Fruit fly (Drosophila melanogaster): ENCODE data around the gene brat.
A peak's percentile ranks its signal among the peaks of the same experiment; 100 is the strongest.

The brat gene

DNA sequence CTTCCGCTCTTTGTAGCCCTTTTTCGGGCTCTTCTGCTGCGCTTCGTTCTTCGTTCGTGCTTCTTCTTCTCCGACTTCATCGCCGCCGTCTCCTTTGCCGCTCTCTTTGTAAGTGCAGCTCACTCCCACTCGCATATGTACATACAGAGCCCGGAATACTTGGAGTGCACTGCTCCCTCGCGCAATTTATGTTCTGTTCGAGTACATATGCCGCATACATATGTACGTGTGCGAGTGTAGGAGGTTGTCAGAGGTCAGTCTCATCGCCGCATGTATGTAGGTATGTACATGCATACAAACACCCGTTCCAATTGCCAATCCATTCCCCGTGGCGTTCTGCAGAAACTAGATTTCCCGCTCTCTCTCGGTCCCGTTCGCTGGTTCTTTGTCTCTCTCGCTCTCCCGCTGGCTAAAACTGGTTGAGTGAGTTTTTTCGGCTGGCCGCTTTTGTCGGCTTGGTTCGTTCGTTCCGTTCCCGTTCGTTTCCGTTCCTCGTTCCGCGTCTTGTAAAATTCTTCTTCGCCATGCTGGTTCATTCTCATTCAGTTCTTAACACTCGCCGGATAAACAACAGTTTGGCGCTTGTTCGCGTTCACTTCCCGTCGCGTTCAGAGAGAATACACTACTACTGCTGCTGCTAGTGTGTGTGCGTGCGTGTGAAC lies 24.5 kb downstream of the brat start:
- TF ChIP-seq gl (tag; optimal IDR thresholded peaks at IDR 0.05) (no peak), CG10348 (GFP tag; IDR thresholded peaks at IDR 0.05) (no peak), Ets98B (GFP tag; IDR thresholded peaks at IDR 0.05) (peak; percentile 61; the same call in 1 of the 2 replicates), CG4496 (GFP tag; IDR thresholded peaks at IDR 0.05) (peak; percentile 7; the same call in 1 of the 3 replicates), Pif1B (GFP tag; optimal IDR thresholded peaks at IDR 0.05) (peak; percentile 24), CG8301 (tag; optimal IDR thresholded peaks at IDR 0.05) (no peak), CG32121 (GFP tag; IDR thresholded peaks at IDR 0.05) (no peak; the same call in 1 of the 2 replicates), CG12605 (GFP tag; IDR thresholded peaks at IDR 0.05) (peak; percentile 47; the same call in 1 of the 2 replicates), CG8159 (tag; optimal IDR thresholded peaks at IDR 0.05) (peak; percentile 45), CG15710 (tag; optimal IDR thresholded peaks at IDR 0.05) (no peak), D1 (tag; optimal IDR thresholded peaks at IDR 0.05) (no peak), fd96Ca (GFP tag; IDR thresholded peaks at IDR 0.05) (no peak), CG17806 (tag; optimal IDR thresholded peaks at IDR 0.05) (peak; percentile 3), Pif1A (GFP tag; optimal IDR thresholded peaks at IDR 0.05) (peak; percentile 52), CG9948 (tag; optimal IDR thresholded peaks at IDR 0.05) (no peak), Snoo (tag; optimal IDR thresholded peaks at IDR 0.05) (peak; percentile 41), CG13204 (GFP tag; optimal IDR thresholded peaks at IDR 0.05) (peak; percentile 43), EcR (GFP tag; optimal IDR thresholded peaks at IDR 0.05) (peak; percentile 99), CG14655 (GFP tag; optimal IDR thresholded peaks at IDR 0.05) (no peak), CG34367 (tag; optimal IDR thresholded peaks at IDR 0.05) (peak; percentile 6), rn (GFP tag; IDR thresholded peaks at IDR 0.05) (no peak)

DNA sequence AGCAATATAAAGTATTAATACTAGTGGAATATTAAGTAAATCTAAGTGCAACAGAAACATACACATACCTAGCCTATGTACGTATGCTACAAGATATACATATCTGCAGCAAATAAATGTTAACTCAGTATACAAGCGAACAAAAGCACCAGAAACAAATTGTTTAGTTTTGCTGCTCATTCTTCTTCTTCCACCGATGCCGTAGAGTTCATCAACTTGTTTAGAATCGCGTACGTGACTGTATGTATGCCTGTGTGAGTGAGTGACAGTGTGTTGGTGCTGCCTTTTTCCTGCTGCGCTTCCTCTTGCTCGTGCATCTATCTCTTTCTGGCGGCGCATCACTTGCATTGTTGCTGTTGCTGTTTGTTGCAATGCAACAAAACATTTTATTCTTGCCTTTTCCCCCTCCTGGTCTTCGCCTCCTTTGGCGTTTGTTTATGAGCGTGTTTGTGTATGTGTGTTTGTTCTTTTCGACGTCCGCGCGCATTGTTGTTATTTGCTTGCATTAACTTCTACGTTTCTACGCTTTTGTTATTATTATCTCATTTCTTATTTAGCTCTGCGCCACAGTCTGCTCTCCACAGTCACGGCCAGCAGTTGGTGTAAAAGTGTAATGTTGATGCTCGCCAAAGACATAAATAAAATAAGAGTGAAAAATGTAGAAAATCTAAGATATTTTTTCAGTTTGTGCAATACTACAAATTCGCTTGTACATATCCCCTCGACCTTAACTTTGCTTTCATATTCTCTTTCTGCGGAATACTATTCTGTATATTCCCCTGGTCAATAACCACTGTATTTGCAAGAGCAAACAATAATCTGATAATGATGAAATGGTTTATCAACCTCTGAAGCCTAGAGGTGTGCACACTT lies 25.3 kb downstream of the brat start:
- TF ChIP-seq CG8301 (tag; optimal IDR thresholded peaks at IDR 0.05) (peak; percentile 61), CG12605 (GFP tag; IDR thresholded peaks at IDR 0.05) (no peak), gl (tag; optimal IDR thresholded peaks at IDR 0.05) (no peak), EcR (GFP tag; optimal IDR thresholded peaks at IDR 0.05) (peak; percentile 43), CG14655 (GFP tag; optimal IDR thresholded peaks at IDR 0.05) (peak; percentile 70), CG13204 (GFP tag; optimal IDR thresholded peaks at IDR 0.05) (no peak), D1 (tag; optimal IDR thresholded peaks at IDR 0.05) (no peak), CG10348 (GFP tag; IDR thresholded peaks at IDR 0.05) (no peak), fd96Ca (GFP tag; IDR thresholded peaks at IDR 0.05) (peak; percentile 67; the same call in 2 of the 3 replicates), CG34367 (tag; optimal IDR thresholded peaks at IDR 0.05) (no peak), Snoo (tag; optimal IDR thresholded peaks at IDR 0.05) (peak; percentile 27), CG9948 (tag; optimal IDR thresholded peaks at IDR 0.05) (peak; percentile 26), CG4496 (GFP tag; IDR thresholded peaks at IDR 0.05) (peak; percentile 61), CG8159 (tag; optimal IDR thresholded peaks at IDR 0.05) (peak; percentile 53), CG15710 (tag; optimal IDR thresholded peaks at IDR 0.05) (peak; percentile 29), CG17806 (tag; optimal IDR thresholded peaks at IDR 0.05) (peak; percentile 33), Pif1B (GFP tag; optimal IDR thresholded peaks at IDR 0.05) (peak; percentile 10), rn (GFP tag; IDR thresholded peaks at IDR 0.05) (0 out of 2 replicates have a peak, but pooled peaks have one; percentile 21), CG32121 (GFP tag; IDR thresholded peaks at IDR 0.05) (peak; percentile 55), Pif1A (GFP tag; optimal IDR thresholded peaks at IDR 0.05) (peak; percentile 51), Ets98B (GFP tag; IDR thresholded peaks at IDR 0.05) (peak; percentile 43; the same call in 1 of the 2 replicates)

DNA sequence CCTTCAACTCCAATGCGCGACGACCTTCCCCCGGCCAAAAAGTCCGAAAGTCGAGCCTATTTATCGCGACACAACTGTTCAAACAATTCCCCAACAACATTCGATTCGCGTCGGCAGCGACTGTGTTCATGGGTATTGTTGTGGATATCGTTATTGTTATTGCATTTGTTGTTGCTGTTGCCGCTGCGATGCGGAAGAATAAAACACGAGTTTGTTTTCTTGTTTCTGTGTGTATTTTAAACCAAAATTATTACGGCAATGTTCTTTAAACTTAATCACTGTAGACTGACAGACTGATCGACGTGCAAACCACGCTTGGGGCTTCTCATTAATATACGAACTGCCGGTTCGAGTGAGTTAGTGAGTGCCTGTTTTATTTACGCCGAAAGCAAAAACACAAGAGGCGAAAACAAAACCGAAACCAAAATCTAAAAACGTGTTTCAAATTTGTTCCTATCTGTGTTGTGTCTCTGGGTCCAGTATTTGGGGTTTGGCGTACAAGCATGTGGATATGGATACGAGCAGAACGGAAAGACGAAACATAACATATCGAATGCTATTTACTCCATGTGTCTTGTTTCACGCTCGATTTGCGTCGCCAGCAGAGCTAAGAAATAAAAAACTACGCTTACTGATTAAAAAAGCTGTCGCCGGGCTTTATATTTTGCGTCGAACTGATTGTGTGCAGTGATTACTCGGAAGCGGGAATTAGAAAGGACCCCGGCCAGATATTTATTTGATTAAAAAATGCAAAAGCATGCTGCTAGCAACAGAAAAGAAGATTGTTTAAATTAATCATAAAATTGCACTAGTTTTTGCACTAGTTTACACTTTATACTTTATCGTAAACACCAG lies 26.2 kb downstream of the brat start:
- TF ChIP-seq Pif1B (GFP tag; optimal IDR thresholded peaks at IDR 0.05) (no peak), CG4496 (GFP tag; IDR thresholded peaks at IDR 0.05) (peak; percentile 2; the same call in 1 of the 3 replicates), rn (GFP tag; IDR thresholded peaks at IDR 0.05) (0 out of 2 replicates have a peak, but pooled peaks have one; percentile 0)

DNA sequence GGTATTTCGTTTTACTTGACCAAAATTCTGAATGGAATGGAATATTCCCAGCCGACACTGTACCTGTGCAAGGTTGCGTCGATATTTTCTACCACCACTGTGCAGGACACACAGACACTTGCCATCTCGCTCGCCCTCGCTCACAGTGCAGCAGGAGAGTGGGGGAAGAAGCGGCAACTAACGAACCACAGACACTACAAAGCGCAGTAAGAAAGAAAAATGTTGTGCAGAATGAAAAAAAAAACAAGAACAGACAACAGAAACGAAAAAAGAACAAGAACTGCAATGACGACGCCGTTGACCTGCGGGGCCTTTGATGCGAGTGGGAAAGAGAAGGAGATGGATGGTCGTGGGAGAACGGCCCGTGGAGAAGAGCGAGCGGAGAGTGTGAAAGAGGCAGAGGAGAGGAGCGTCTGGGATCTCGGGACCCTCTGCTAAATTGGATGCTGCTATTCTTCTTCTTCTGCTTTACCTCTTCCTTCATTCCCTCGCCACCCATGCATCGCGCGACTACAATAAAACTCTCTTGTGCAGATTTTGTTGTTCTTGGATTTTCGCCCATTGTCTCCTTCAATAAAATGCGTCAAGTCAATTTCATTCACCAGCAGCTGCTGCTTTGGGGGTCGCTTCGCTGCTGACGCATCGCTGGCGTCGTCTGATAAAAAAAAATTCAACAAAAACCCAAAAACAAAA lies 27.8 kb downstream of the brat start:
- TF ChIP-seq CG34367 (tag; optimal IDR thresholded peaks at IDR 0.05) (peak; percentile 92), CG13204 (GFP tag; optimal IDR thresholded peaks at IDR 0.05) (peak; percentile 99), gl (tag; optimal IDR thresholded peaks at IDR 0.05) (peak; percentile 97), CG9948 (tag; optimal IDR thresholded peaks at IDR 0.05) (peak; percentile 81), CG4496 (GFP tag; IDR thresholded peaks at IDR 0.05) (peak; percentile 81; the same call in 2 of the 3 replicates), Pif1B (GFP tag; optimal IDR thresholded peaks at IDR 0.05) (peak; percentile 84), EcR (GFP tag; optimal IDR thresholded peaks at IDR 0.05) (peak; percentile 99), CG15710 (tag; optimal IDR thresholded peaks at IDR 0.05) (peak; percentile 94), Pif1A (GFP tag; optimal IDR thresholded peaks at IDR 0.05) (peak; percentile 83), Ets98B (GFP tag; IDR thresholded peaks at IDR 0.05) (peak; percentile 51), Snoo (tag; optimal IDR thresholded peaks at IDR 0.05) (peak; percentile 90), rn (GFP tag; IDR thresholded peaks at IDR 0.05) (peak; percentile 64), CG10348 (GFP tag; IDR thresholded peaks at IDR 0.05) (no peak), CG8159 (tag; optimal IDR thresholded peaks at IDR 0.05) (peak; percentile 84), fd96Ca (GFP tag; IDR thresholded peaks at IDR 0.05) (peak; percentile 79), CG32121 (GFP tag; IDR thresholded peaks at IDR 0.05) (peak; percentile 38; the same call in 1 of the 2 replicates), CG17806 (tag; optimal IDR thresholded peaks at IDR 0.05) (peak; percentile 78), D1 (tag; optimal IDR thresholded peaks at IDR 0.05) (peak; percentile 65), CG14655 (GFP tag; optimal IDR thresholded peaks at IDR 0.05) (peak; percentile 70), CG8301 (tag; optimal IDR thresholded peaks at IDR 0.05) (peak; percentile 60), CG12605 (GFP tag; IDR thresholded peaks at IDR 0.05) (peak; percentile 88)

Data from whole organism, pupa.